Worm (Caenorhabditis elegans): Measurements from ENCODE around the gene sre-51.

ce11 chrII:12279259-12279658, 32.4 kb upstream of the sre-51 start, which contains the start of the genes tric-1B.2 and Y57A10A.29:
- no peak for TF ChIP-seq pbrm-1 (GFP tag; IDR thresholded peaks at IDR 0.05)
- no peak for TF ChIP-seq aptf-2 (GFP tag; conservative IDR thresholded peaks at IDR 0.05)

All from whole organism, young adult.